Worm (Caenorhabditis elegans) whole organism, L3 larva: Measurements from ENCODE around the gene F31F6.1.

Source experiments
- R02D3.7 ChIP-seq: fragments of 150-350 bp; optimal IDR thresholded peaks from 2 replicates; lab custom pipeline; 2014; ENCODE audit warnings: missing biosample characterization, missing genetic modification characterization
- ZK546.5 ChIP-seq: sonication (generic microtip); optimal IDR thresholded peaks from 2 replicates; lab custom pipeline; 2017; ENCODE audit warnings: missing biosample characterization, missing genetic modification characterization
- aly-2 ChIP-seq: fragments of 150-350 bp; optimal IDR thresholded peaks from 2 replicates; lab custom pipeline; 2014; ENCODE audit warnings: missing biosample characterization, missing genetic modification characterization
- ama-1 ChIP-seq: fragments of 150-350 bp; optimal IDR thresholded peaks from 2 replicates; lab custom pipeline; 2018
- ceh-16 ChIP-seq: sonication (generic microtip); optimal IDR thresholded peaks from 2 replicates; lab custom pipeline; 2017; ENCODE audit warnings: missing biosample characterization, missing genetic modification characterization
- ceh-28 ChIP-seq: fragments of 150-350 bp; optimal IDR thresholded peaks from 2 replicates; lab custom pipeline; 2014; ENCODE audit warnings: missing biosample characterization, missing genetic modification reagents, missing genetic modification characterization
- ceh-82 ChIP-seq: fragments of 150-350 bp; optimal IDR thresholded peaks from 2 replicates; lab custom pipeline; 2014; ENCODE audit warnings: missing biosample characterization, missing genetic modification characterization
- ceh-9 ChIP-seq: sonication (generic microtip); optimal IDR thresholded peaks from 2 replicates; lab custom pipeline; 2018; ENCODE audit warnings: missing biosample characterization, missing genetic modification characterization
- daf-12 ChIP-seq: fragments of 150-350 bp; optimal IDR thresholded peaks from 2 replicates; lab custom pipeline; 2014; ENCODE audit warnings: missing biosample characterization, missing genetic modification reagents, missing genetic modification characterization
- elt-1 ChIP-seq: fragments of 150-350 bp; optimal IDR thresholded peaks from 2 replicates; lab custom pipeline; 2014; ENCODE audit warnings: missing biosample characterization, missing genetic modification characterization
- elt-2 ChIP-seq: sonication (generic microtip); optimal IDR thresholded peaks from 2 replicates; lab custom pipeline; 2016; ENCODE audit warnings: missing genetic modification reagents, mild to moderate bottlenecking, missing genetic modification characterization, missing compliant biosample characterization
- elt-3 ChIP-seq, 3 experiments: fragments of 150-350 bp in 1 of 3; sonication (generic microtip) in 2 of 3; optimal IDR thresholded peaks; 2 replicates in 2 of 3; 4 replicates in 1 of 3; lab custom pipeline; 2014 to 2017; ENCODE audit warnings: missing biosample characterization in 3 of 3, missing genetic modification characterization in 3 of 3
- eor-1 ChIP-seq, 2 experiments: fragments of 150-350 bp; optimal IDR thresholded peaks; 2 replicates each; lab custom pipeline; 2014 to 2018; ENCODE audit warnings: missing biosample characterization in 2 of 2, missing genetic modification characterization in 2 of 2
- fkh-10 ChIP-seq: sonication (generic microtip); optimal IDR thresholded peaks from 2 replicates; lab custom pipeline; 2017; ENCODE audit warnings: missing biosample characterization, missing genetic modification reagents, missing genetic modification characterization
- fkh-2 ChIP-seq: fragments of 150-350 bp; optimal IDR thresholded peaks from 2 replicates; lab custom pipeline; 2014; ENCODE audit warnings: missing biosample characterization, missing genetic modification reagents, missing genetic modification characterization
- fos-1 ChIP-seq: fragments of 150-350 bp; optimal IDR thresholded peaks from 2 replicates; lab custom pipeline; 2014; ENCODE audit warnings: missing biosample characterization, missing genetic modification characterization
- hmg-11 ChIP-seq: sonication (generic microtip); optimal IDR thresholded peaks from 2 replicates; lab custom pipeline; 2016; ENCODE audit warnings: missing genetic modification characterization, missing compliant biosample characterization
- lin-15B ChIP-seq: fragments of 150-350 bp; optimal IDR thresholded peaks from 2 replicates; lab custom pipeline; 2014; ENCODE audit warnings: missing biosample characterization, missing genetic modification characterization
- lin-39 ChIP-seq: fragments of 150-350 bp; optimal IDR thresholded peaks from 2 replicates; lab custom pipeline; 2018; ENCODE audit warnings: missing biosample characterization, missing genetic modification reagents, missing genetic modification characterization
- lsy-12 ChIP-seq: sonication (generic microtip); optimal IDR thresholded peaks from 2 replicates; lab custom pipeline; 2016; ENCODE audit warnings: mild to moderate bottlenecking, missing genetic modification characterization, missing compliant biosample characterization
- mdl-1 ChIP-seq: fragments of 150-350 bp; optimal IDR thresholded peaks from 2 replicates; lab custom pipeline; 2014; ENCODE audit warnings: missing biosample characterization, missing genetic modification characterization
- mml-1 ChIP-seq: fragments of 150-350 bp; sonication (generic microtip); optimal IDR thresholded peaks from 3 replicates; lab custom pipeline; 2014; ENCODE audit warnings: missing biosample characterization, missing genetic modification characterization
- nfya-1 ChIP-seq: sonication (generic microtip); optimal IDR thresholded peaks from 2 replicates; lab custom pipeline; 2017; ENCODE audit warnings: missing genetic modification characterization, mild to moderate bottlenecking, missing compliant biosample characterization, antibody characterized with exemption, moderate library complexity; ENCODE audit not compliant: insufficient read depth
- nhr-11 ChIP-seq: fragments of 150-350 bp; optimal IDR thresholded peaks from 2 replicates; lab custom pipeline; 2014; ENCODE audit warnings: missing biosample characterization, missing genetic modification characterization
- nhr-12 ChIP-seq: fragments of 150-350 bp; optimal IDR thresholded peaks from 2 replicates; lab custom pipeline; 2014; ENCODE audit warnings: missing biosample characterization, missing genetic modification characterization
- nhr-23 ChIP-seq: fragments of 150-350 bp; optimal IDR thresholded peaks from 2 replicates; lab custom pipeline; 2014; ENCODE audit warnings: missing biosample characterization, missing genetic modification reagents, missing genetic modification characterization
- nhr-25 ChIP-seq: sonication (generic microtip); optimal IDR thresholded peaks from 2 replicates; lab custom pipeline; 2017; ENCODE audit warnings: missing biosample characterization, missing genetic modification characterization
- nhr-28 ChIP-seq: fragments of 150-350 bp; optimal IDR thresholded peaks from 2 replicates; lab custom pipeline; 2014; ENCODE audit warnings: missing biosample characterization, missing genetic modification characterization
- nhr-67 ChIP-seq: fragments of 150-350 bp; optimal IDR thresholded peaks from 2 replicates; lab custom pipeline; 2014; ENCODE audit warnings: missing biosample characterization, missing genetic modification characterization
- nhr-76 ChIP-seq: fragments of 150-350 bp; sonication (generic microtip); optimal IDR thresholded peaks from 5 replicates; lab custom pipeline; 2014; ENCODE audit warnings: missing biosample characterization, missing genetic modification characterization
- nhr-77 ChIP-seq: fragments of 150-350 bp; optimal IDR thresholded peaks from 2 replicates; lab custom pipeline; 2014; ENCODE audit warnings: missing biosample characterization, missing genetic modification characterization
- pha-4 ChIP-seq: fragments of 150-350 bp; optimal IDR thresholded peaks from 2 replicates; lab custom pipeline; 2014; ENCODE audit warnings: missing biosample characterization, missing genetic modification reagents, missing genetic modification characterization
- pqm-1 ChIP-seq: fragments of 150-350 bp; optimal IDR thresholded peaks from 2 replicates; lab custom pipeline; 2017; ENCODE audit warnings: missing biosample characterization, missing genetic modification characterization, inconsistent platforms
- sea-2 ChIP-seq: fragments of 150-350 bp; sonication (generic microtip); optimal IDR thresholded peaks from 4 replicates; lab custom pipeline; 2014; ENCODE audit warnings: missing biosample characterization, missing genetic modification reagents, missing genetic modification characterization
- skn-1 ChIP-seq: fragments of 150-350 bp; optimal IDR thresholded peaks from 2 replicates; lab custom pipeline; 2014; ENCODE audit warnings: missing biosample characterization, missing genetic modification characterization
- snpc-4 ChIP-seq: fragments of 150-350 bp; optimal IDR thresholded peaks from 2 replicates; lab custom pipeline; 2014; ENCODE audit warnings: missing biosample characterization, missing genetic modification characterization
- tbx-2 ChIP-seq: sonication (generic microtip); optimal IDR thresholded peaks from 2 replicates; lab custom pipeline; 2016; ENCODE audit warnings: mild to moderate bottlenecking, missing genetic modification characterization, missing compliant biosample characterization
- zag-1 ChIP-seq: fragments of 150-350 bp; optimal IDR thresholded peaks from 2 replicates; lab custom pipeline; 2014; ENCODE audit warnings: missing biosample characterization, missing genetic modification characterization
- ztf-11 ChIP-seq: fragments of 150-350 bp; optimal IDR thresholded peaks from 2 replicates; lab custom pipeline; 2014; ENCODE audit warnings: missing biosample characterization, missing genetic modification characterization

The F31F6.1 gene

DNA sequence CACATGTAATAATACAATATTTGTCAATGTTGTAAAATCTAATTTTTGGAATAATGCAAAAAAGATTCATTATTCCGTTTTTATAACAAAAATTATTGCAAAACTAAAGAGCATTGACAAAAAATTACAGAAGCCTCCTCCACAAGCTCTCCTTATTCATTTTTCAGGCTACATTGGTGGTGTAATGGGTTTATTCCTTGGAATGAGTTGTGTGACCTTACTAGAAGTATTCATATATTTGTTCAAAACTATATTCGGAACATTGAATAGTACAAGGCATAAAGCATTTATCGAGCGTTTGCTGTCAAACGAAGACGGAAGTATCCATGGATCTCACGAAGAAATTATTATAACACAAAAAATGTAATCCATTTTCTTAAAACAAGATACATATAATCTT is 16.2 kb downstream of the F31F6.1 start:
- TF ChIP-seq mml-1 (no peak), pha-4 (tag; lab: Kevin White, UChicago) (no peak), sea-2 (GFP tag; lab: Kevin White, UChicago) (no peak)

DNA sequence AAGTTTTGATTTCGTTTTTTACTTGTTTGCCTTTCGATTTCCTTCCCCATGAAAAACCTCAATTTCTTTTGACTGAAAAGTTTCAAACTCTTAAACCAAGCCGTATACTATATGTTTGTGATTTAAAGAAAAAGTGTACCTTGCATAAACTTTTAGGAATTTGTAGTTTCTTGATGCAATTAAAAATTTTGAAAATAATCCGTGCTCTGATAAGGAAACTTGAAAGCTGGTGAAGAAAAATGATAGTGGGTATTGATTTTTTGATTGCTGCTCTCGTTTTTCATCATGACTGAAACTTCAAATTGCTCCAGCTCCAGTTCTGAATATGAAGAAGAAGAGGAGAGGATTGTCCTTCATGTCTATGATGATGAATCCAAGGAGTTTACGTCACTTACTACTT is 19.0 kb downstream of the F31F6.1 start, which contains the start of gene acd-3:
TSS of gene acd-3 (plus strand) at position 222 of the 400 bp plus-strand sequence.
- TF ChIP-seq pqm-1 (tag; lab: Kevin White, UChicago) (peak; percentile 43), ceh-28 (tag; lab: Kevin White, UChicago) (peak; percentile 35), fkh-10 (no peak), elt-2 (tag; lab: Kevin White, UChicago) (peak; percentile 58)

ce11 chrX:14845637-14846036 is 22.5 kb downstream of the F31F6.1 start, which contains the start of gene egrh-1:
Gene egrh-1, plus strand, starts transcription at chrX:14845937.
- TF ChIP-seq snpc-4 (tag; lab: Kevin White, UChicago) (no peak), nhr-28 (tag; lab: Kevin White, UChicago) (no peak), mdl-1 (tag; lab: Kevin White, UChicago) (no peak), hmg-11 (tag; lab: Kevin White, UChicago) (no peak), ZK546.5 (tag; lab: Kevin White, UChicago) (no peak), nhr-67 (tag; lab: Kevin White, UChicago) (no peak), lin-15B (tag; lab: Kevin White, UChicago) (no peak), lin-39 (tag; lab: Kevin White, UChicago) (no peak), lsy-12 (tag; lab: Kevin White, UChicago) (no peak), nfya-1 (no peak), pha-4 (tag; lab: Kevin White, UChicago) (no peak), pqm-1 (tag; lab: Kevin White, UChicago) (no peak)

- TF ChIP-seq lin-15B (tag; lab: Kevin White, UChicago) (no peak), ceh-16 (tag; lab: Kevin White, UChicago) (no peak), pqm-1 (tag; lab: Kevin White, UChicago) (peak; percentile 86), fkh-2 (tag; lab: Kevin White, UChicago) (no peak), elt-3 (tag; optimal IDR thresholded peaks at IDR 0.05; lab: Kevin White, UChicago) (no peak), aly-2 (tag; lab: Kevin White, UChicago) (no peak), elt-2 (tag; lab: Kevin White, UChicago) (peak; percentile 63)
- TF ChIP-seq, all 47 proteins: peak for 2
Observed at ce11 chrX:14844481-14844880, 23.6 kb downstream of the F31F6.1 start.

- TF ChIP-seq skn-1, result no peak
- TF ChIP-seq pha-4 (tag; lab: Kevin White, UChicago), result peak; percentile 66
Observed at ce11 chrX:14842846-14843369, 25.2 kb downstream of the F31F6.1 start.

DNA sequence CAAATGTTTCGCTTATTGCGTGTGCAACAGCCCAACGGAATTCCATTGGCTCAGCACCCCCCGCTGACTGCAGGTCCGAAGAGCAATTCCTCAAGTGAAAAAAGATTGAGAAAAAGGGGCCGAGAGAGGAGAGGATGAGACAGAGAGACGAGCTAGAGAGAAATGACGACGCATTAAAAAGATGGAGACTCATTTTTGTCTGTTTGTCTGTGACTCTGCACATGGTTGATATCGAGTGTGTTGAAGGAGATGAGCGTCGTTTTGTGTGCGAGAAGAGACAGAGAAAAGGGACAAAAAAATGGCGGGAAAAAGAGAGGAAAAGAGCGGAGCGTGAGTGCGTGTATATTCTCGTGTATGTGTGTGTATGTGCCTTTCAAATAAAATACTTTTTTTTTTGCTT is 27.1 kb downstream of the F31F6.1 start:
- TF ChIP-seq ama-1 (lab: Kevin White, UChicago) (no peak), ztf-11 (tag; lab: Kevin White, UChicago) (no peak), snpc-4 (tag; lab: Kevin White, UChicago) (peak; percentile 58), ceh-16 (tag; lab: Kevin White, UChicago) (no peak), fkh-2 (tag; lab: Kevin White, UChicago) (no peak), nhr-12 (tag; lab: Kevin White, UChicago) (no peak), nhr-28 (tag; lab: Kevin White, UChicago) (no peak), tbx-2 (peak; percentile 74), lin-15B (tag; lab: Kevin White, UChicago) (peak; percentile 73), ceh-82 (tag; lab: Kevin White, UChicago) (peak; percentile 19), hmg-11 (tag; lab: Kevin White, UChicago) (peak; percentile 94), R02D3.7 (tag; lab: Kevin White, UChicago) (peak; percentile 38), elt-1 (tag; lab: Kevin White, UChicago) (no peak), zag-1 (tag; lab: Kevin White, UChicago) (peak; percentile 29), mml-1 (no peak), nhr-11 (tag; lab: Kevin White, UChicago) (peak; percentile 80), eor-1 (tag; optimal IDR thresholded peaks at IDR 0.05; lab: Kevin White, UChicago) (no peak), skn-1 (peak; percentile 88), pqm-1 (tag; lab: Kevin White, UChicago) (peak; percentile 83), nfya-1 (peak; percentile 93), aly-2 (tag; lab: Kevin White, UChicago) (no peak), ceh-28 (tag; lab: Kevin White, UChicago) (peak; percentile 68), elt-3 (tag; optimal IDR thresholded peaks at IDR 0.05; lab: Kevin White, UChicago) (no peak), pha-4 (tag; lab: Kevin White, UChicago) (peak; percentile 95), nhr-76 (no peak), nhr-23 (tag; lab: Kevin White, UChicago) (peak; percentile 56), daf-12 (tag; lab: Kevin White, UChicago) (no peak), mdl-1 (tag; lab: Kevin White, UChicago) (peak; percentile 58), ceh-9 (tag; lab: Kevin White, UChicago) (no peak), lin-39 (tag; lab: Kevin White, UChicago) (peak; percentile 57), nhr-77 (tag; lab: Kevin White, UChicago) (no peak), sea-2 (GFP tag; lab: Kevin White, UChicago) (peak; percentile 69), fos-1 (tag; lab: Kevin White, UChicago) (no peak), nhr-25 (peak; percentile 45), fkh-10 (peak; percentile 91), ZK546.5 (tag; lab: Kevin White, UChicago) (no peak)
